Worm (Caenorhabditis elegans) whole organism, mixed stage, embryonic: Measurements from ENCODE around the gene srh-76.

ENCODE experiments used
- M03D4.4 ChIP-seq: sonication (generic microtip); optimal IDR thresholded peaks from 2 replicates; lab custom pipeline; 2017; ENCODE audit warnings: mild to moderate bottlenecking, missing genetic modification characterization, missing compliant biosample characterization
- bed-3 ChIP-seq: fragments of 200-800 bp; sonication (Bioruptor generic); optimal IDR thresholded peaks from 3 replicates; lab custom pipeline; 2018; ENCODE audit warnings: mild to moderate bottlenecking, missing genetic modification characterization, moderate library complexity, missing compliant biosample characterization
- blmp-1 ChIP-seq: fragments of 150-350 bp; optimal IDR thresholded peaks from 2 replicates; lab custom pipeline; 2014; ENCODE audit warnings: missing biosample characterization, missing genetic modification characterization
- ceh-39 ChIP-seq: fragments of 150-350 bp; optimal IDR thresholded peaks from 2 replicates; lab custom pipeline; 2014; ENCODE audit warnings: missing biosample characterization, missing genetic modification characterization
- ceh-43 ChIP-seq: fragments of 200-800 bp; sonication (Bioruptor generic); optimal IDR thresholded peaks from 2 replicates; lab custom pipeline; 2018; ENCODE audit warnings: mild to moderate bottlenecking, missing genetic modification characterization, moderate library complexity, missing compliant biosample characterization
- ceh-83 ChIP-seq: fragments of 200-800 bp; sonication (Bioruptor generic); optimal IDR thresholded peaks from 2 replicates; lab custom pipeline; 2018; ENCODE audit warnings: mild to moderate bottlenecking, missing genetic modification characterization, missing compliant biosample characterization
- ces-1 ChIP-seq: fragments of 150-350 bp; optimal IDR thresholded peaks from 2 replicates; lab custom pipeline; 2014; ENCODE audit warnings: missing biosample characterization, missing genetic modification reagents, missing genetic modification characterization
- drap-1 ChIP-seq: fragments of 200-800 bp; sonication (Bioruptor generic); optimal IDR thresholded peaks from 3 replicates; lab custom pipeline; 2018; ENCODE audit warnings: mild to moderate bottlenecking, missing genetic modification characterization, missing compliant biosample characterization
- elt-1 ChIP-seq: sonication (generic microtip); optimal IDR thresholded peaks from 2 replicates; lab custom pipeline; 2017; ENCODE audit warnings: missing genetic modification characterization, mild to moderate bottlenecking, missing compliant biosample characterization, antibody characterized with exemption, moderate library complexity, borderline replicate concordance; ENCODE audit not compliant: insufficient read depth
- elt-3 ChIP-seq: fragments of 150-350 bp; optimal IDR thresholded peaks from 2 replicates; lab custom pipeline; 2014; ENCODE audit warnings: missing biosample characterization, missing genetic modification characterization
- flh-1 ChIP-seq: fragments of 200-800 bp; sonication (Bioruptor generic); optimal IDR thresholded peaks from 2 replicates; lab custom pipeline; 2018; ENCODE audit warnings: mild to moderate bottlenecking, missing genetic modification characterization, moderate library complexity, missing compliant biosample characterization
- ham-2 ChIP-seq: fragments of 200-800 bp; sonication (Bioruptor generic); optimal IDR thresholded peaks from 2 replicates; lab custom pipeline; 2018; ENCODE audit warnings: mild to moderate bottlenecking, missing genetic modification characterization, missing compliant biosample characterization
- hlh-1 ChIP-seq: fragments of 150-350 bp; optimal IDR thresholded peaks from 2 replicates; lab custom pipeline; 2014; ENCODE audit warnings: missing biosample characterization, missing genetic modification reagents, missing genetic modification characterization
- lin-13 ChIP-seq: fragments of 150-350 bp; optimal IDR thresholded peaks from 2 replicates; lab custom pipeline; 2014; ENCODE audit warnings: missing biosample characterization, missing genetic modification characterization
- lin-32 ChIP-seq: fragments of 200-800 bp; sonication (Bioruptor generic); optimal IDR thresholded peaks from 2 replicates; lab custom pipeline; 2018; ENCODE audit warnings: mild to moderate bottlenecking, missing genetic modification characterization, missing compliant biosample characterization
- lsy-2 ChIP-seq: fragments of 150-350 bp; optimal IDR thresholded peaks from 2 replicates; lab custom pipeline; 2014; ENCODE audit warnings: missing biosample characterization, missing genetic modification characterization
- mab-5 ChIP-seq: fragments of 150-350 bp; optimal IDR thresholded peaks from 2 replicates; lab custom pipeline; 2014; ENCODE audit warnings: missing biosample characterization, missing genetic modification characterization
- mep-1 ChIP-seq: fragments of 150-350 bp; optimal IDR thresholded peaks from 2 replicates; lab custom pipeline; 2017; ENCODE audit warnings: missing biosample characterization, missing genetic modification reagents, missing genetic modification characterization, inconsistent platforms
- mls-2 ChIP-seq: sonication (generic microtip); optimal IDR thresholded peaks from 2 replicates; lab custom pipeline; 2016; ENCODE audit warnings: mild to moderate bottlenecking, missing genetic modification characterization, moderate library complexity, missing compliant biosample characterization
- nhr-2 ChIP-seq: fragments of 150-350 bp; optimal IDR thresholded peaks from 2 replicates; lab custom pipeline; 2014; ENCODE audit warnings: missing biosample characterization, missing genetic modification characterization
- nhr-237 ChIP-seq: fragments of 150-350 bp; optimal IDR thresholded peaks from 2 replicates; lab custom pipeline; 2014; ENCODE audit warnings: missing biosample characterization, missing genetic modification characterization
- nhr-28 ChIP-seq: fragments of 150-350 bp; optimal IDR thresholded peaks from 2 replicates; lab custom pipeline; 2014; ENCODE audit warnings: missing biosample characterization, missing genetic modification characterization
- pha-4 ChIP-seq: fragments of 150-350 bp; optimal IDR thresholded peaks from 2 replicates; lab custom pipeline; 2018; ENCODE audit warnings: missing biosample characterization, missing genetic modification reagents, missing genetic modification characterization
- sem-2 ChIP-seq: fragments of 200-800 bp; sonication (Bioruptor generic); optimal IDR thresholded peaks from 2 replicates; lab custom pipeline; 2018; ENCODE audit warnings: mild to moderate bottlenecking, missing genetic modification characterization, missing compliant biosample characterization
- snpc-4 ChIP-seq: fragments of 150-350 bp; optimal IDR thresholded peaks from 2 replicates; lab custom pipeline; 2014; ENCODE audit warnings: missing biosample characterization, missing genetic modification characterization
- sptf-1 ChIP-seq: sonication (generic microtip); optimal IDR thresholded peaks from 2 replicates; lab custom pipeline; 2017; ENCODE audit warnings: mild to moderate bottlenecking, missing genetic modification characterization, moderate library complexity, missing compliant biosample characterization
- tbx-8 ChIP-seq: fragments of 200-800 bp; sonication (Bioruptor generic); optimal IDR thresholded peaks from 2 replicates; lab custom pipeline; 2018; ENCODE audit warnings: mild to moderate bottlenecking, missing genetic modification characterization, moderate library complexity, missing compliant biosample characterization
- unc-120 ChIP-seq: sonication (generic microtip); optimal IDR thresholded peaks from 2 replicates; lab custom pipeline; 2017; ENCODE audit warnings: missing genetic modification characterization, missing compliant biosample characterization; ENCODE audit not compliant: poor library complexity, severe bottlenecking
- unc-39 ChIP-seq: fragments of 150-350 bp; optimal IDR thresholded peaks from 2 replicates; lab custom pipeline; 2014; ENCODE audit warnings: missing biosample characterization, missing genetic modification characterization
- unc-62 ChIP-seq: fragments of 150-350 bp; optimal IDR thresholded peaks from 2 replicates; lab custom pipeline; 2014; ENCODE audit warnings: missing biosample characterization, missing genetic modification reagents, missing genetic modification characterization
- ztf-11 ChIP-seq: fragments of 150-350 bp; optimal IDR thresholded peaks from 2 replicates; lab custom pipeline; 2014; ENCODE audit warnings: missing biosample characterization, missing genetic modification characterization

Gene srh-76

DNA sequence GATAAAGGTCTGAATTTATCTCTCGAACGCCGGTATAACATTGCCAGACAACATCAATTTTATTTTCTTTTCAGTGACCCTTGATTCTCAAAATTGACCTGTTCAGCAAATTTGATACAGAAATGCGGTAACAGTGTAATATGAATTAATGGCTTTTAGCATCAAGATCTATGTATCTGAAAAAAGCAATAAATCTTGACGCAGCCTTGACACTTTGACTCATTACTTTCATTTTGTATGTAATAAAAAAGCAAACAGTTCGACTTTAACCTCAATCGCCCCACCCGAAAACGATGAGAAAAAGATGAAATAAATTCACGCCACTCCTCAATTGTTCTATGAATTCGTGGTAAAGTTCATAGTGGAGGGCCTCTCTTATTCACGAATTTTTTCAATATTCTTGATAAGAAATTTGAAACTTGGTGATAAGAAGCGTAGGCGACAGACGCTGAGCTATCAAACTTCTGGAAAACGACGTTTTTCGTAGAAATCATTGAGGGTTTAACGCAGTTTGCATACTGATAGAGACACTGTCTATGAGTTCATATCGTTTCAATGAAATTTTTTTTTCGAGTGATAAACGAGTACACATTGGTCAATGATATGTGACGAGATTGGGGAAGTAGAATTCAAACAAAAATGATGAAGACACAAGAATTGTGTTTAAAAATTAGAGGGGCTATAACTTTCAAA is 12.0 kb upstream of the srh-76 start:
- TF ChIP-seq ces-1 (GFP tag; lab: Kevin White, UChicago) = no peak
- no peak for TF ChIP-seq nhr-2 (tag; lab: Kevin White, UChicago)
- TF ChIP-seq hlh-1 (tag; lab: Kevin White, UChicago) = no peak
- no peak for TF ChIP-seq ceh-83 (GFP tag; lab: Kevin White, UChicago)

DNA sequence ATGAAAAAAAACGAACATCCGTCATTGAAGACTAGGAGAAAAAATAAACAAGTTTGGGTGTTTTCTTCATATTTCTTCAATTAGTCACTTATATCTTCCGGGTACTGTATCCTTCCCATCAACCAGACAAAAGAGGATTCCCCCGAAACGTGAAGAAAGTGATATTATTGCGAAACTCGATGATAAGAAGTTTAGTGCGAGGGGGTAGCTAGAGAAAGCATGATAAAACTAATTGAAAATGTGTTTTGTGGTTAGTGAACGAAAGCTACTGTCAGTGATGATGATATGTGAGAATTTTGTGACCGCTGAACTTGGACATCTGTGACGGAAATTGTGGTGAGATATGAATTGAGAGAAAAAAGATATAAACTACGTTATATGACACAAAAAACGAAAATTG is 10.7 kb upstream of the srh-76 start:
- TF ChIP-seq elt-3 (tag; lab: Kevin White, UChicago) (peak; percentile 27), blmp-1 (no peak)
- TF ChIP-seq, all 35 proteins: peak for 1

DNA sequence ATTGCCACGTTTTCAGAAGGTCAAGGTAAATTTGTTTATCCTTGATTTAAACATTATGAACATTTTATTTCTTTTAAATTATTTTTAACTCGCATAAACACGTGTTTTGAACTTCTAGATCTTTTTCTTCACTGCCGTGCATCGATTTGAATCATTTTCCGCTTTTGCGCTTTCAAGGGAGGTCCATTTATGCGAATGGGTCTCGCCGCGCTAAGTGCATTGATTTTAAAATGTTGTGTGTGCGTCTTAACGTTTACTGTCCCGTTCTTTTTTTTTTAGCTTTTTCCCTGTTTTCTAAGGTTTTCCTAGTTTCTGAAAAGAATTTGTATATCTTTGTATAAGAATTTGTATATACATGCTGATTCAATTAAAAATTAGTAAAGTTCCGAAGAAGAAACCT is 8.2 kb upstream of the srh-76 start:
- TF ChIP-seq sptf-1 (tag; lab: Kevin White, UChicago) = no peak
- no peak for TF ChIP-seq ceh-43
- TF ChIP-seq drap-1 = no peak
- no peak for TF ChIP-seq ces-1 (GFP tag; lab: Kevin White, UChicago)
- no peak for TF ChIP-seq mep-1 (tag; lab: Kevin White, UChicago)

DNA sequence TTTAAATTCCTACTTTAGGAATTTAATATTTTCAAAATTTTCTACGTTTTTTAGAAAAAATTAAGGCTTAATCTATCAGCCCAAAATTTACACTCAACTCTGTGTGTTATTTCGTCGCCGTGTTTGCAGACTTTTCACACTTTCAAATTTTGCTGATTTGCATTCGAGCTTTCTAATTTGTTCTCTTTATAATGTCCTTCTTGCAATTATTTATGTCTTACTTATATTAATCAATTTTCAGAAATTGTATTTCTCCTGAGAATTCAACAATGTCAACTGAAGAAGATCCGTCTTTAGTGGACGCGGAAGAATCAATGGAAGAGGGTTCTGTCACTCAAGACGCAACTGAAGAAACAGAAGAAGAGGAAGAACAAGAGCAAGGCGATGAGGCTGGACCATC is 7.0 kb upstream of the srh-76 start, which contains the start of gene let-418:
TSS of gene let-418 (plus strand) at position 242 of the 400 bp plus-strand sequence.
- TF ChIP-seq lin-32 (GFP tag; lab: Kevin White, UChicago) (no peak), M03D4.4 (tag; lab: Kevin White, UChicago) (no peak), elt-3 (tag; lab: Kevin White, UChicago) (no peak), elt-1 (tag; lab: Kevin White, UChicago) (no peak), blmp-1 (no peak), mls-2 (tag; lab: Kevin White, UChicago) (no peak), bed-3 (GFP tag; lab: Kevin White, UChicago) (no peak), ceh-83 (GFP tag; lab: Kevin White, UChicago) (no peak), ceh-39 (tag; lab: Kevin White, UChicago) (no peak), ztf-11 (no peak), ham-2 (GFP tag; lab: Kevin White, UChicago) (no peak), sptf-1 (tag; lab: Kevin White, UChicago) (no peak), nhr-2 (tag; lab: Kevin White, UChicago) (no peak), lsy-2 (tag; lab: Kevin White, UChicago) (no peak), tbx-8 (GFP tag; lab: Kevin White, UChicago) (no peak), pha-4 (no peak), unc-62 (GFP tag; lab: Kevin White, UChicago) (no peak), snpc-4 (tag; lab: Kevin White, UChicago) (no peak), unc-39 (tag; lab: Kevin White, UChicago) (no peak)

ce11 chrV:5831253-5831652 is 2.4 kb upstream of the srh-76 start:
- TF ChIP-seq sem-2 (GFP tag; lab: Kevin White, UChicago) (no peak), ceh-83 (GFP tag; lab: Kevin White, UChicago) (no peak), flh-1 (GFP tag; lab: Kevin White, UChicago) (no peak)

- TF ChIP-seq nhr-28 (tag; lab: Kevin White, UChicago) (no peak), snpc-4 (tag; lab: Kevin White, UChicago) (no peak), drap-1 (no peak), nhr-2 (tag; lab: Kevin White, UChicago) (no peak)
Measured at ce11 chrV:5832799-5833198, 832 bp upstream of the srh-76 start.

- TF ChIP-seq lsy-2 (tag; lab: Kevin White, UChicago) = no peak
- TF ChIP-seq mab-5 (tag; lab: Kevin White, UChicago) = no peak
- TF ChIP-seq elt-1 (tag; lab: Kevin White, UChicago) = no peak
- no peak for TF ChIP-seq hlh-1 (tag; lab: Kevin White, UChicago)
- TF ChIP-seq nhr-237 (tag; lab: Kevin White, UChicago) = no peak
- TF ChIP-seq ceh-43 = no peak
- TF ChIP-seq unc-62 (GFP tag; lab: Kevin White, UChicago) = no peak
- TF ChIP-seq unc-120 (tag; lab: Kevin White, UChicago) = no peak
- TF ChIP-seq lin-32 (GFP tag; lab: Kevin White, UChicago) = no peak
- no peak for TF ChIP-seq lin-13
- no peak for TF ChIP-seq tbx-8 (GFP tag; lab: Kevin White, UChicago)
Measured at ce11 chrV:5835397-5835796, 1.8 kb downstream of the srh-76 start.
